Fruit fly (Drosophila melanogaster): ENCODE results near the gene CG42564.

The CG42564 gene

DNA sequence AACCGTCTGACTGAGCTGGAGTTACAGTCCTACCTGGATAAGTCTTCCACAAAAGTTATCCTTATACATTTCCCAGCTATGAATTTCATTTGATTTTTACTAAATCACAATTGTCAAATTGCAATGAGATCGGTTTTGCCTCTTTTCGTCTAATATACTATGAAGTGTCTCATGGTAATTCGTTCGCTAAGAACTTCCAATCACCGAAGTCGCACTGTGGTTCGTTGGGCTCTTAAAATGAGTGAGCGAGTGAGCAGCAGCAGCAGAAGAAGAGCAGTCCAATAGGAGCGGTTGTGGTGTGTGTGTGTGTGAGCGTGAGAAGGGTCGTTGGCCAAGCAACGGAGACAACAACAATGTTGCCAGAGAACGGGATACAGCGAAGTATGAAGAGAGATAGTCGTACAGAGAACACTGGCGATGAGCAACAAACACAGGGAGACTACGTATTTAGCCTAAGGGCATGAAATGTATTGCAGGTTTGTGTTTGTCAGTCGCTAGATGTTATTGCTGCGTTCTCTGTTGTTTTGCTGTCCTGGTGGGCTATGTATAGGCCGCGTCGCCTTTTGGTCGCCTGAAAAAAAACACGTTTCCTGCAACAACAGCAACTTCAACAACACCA lies 49.8 kb downstream of the CG42564 start (continued):
- peak; percentile 75 for TF ChIP-seq sug (tag; optimal IDR thresholded peaks at IDR 0.05)
- TF ChIP-seq ftz-f1 (GFP tag; optimal IDR thresholded peaks at IDR 0.05), result peak; percentile 41
- TF ChIP-seq Max (GFP tag; optimal IDR thresholded peaks at IDR 0.05), result peak; percentile 85
- TF ChIP-seq pita (GFP tag; optimal IDR thresholded peaks at IDR 0.05), result no peak
- TF ChIP-seq mirr (GFP tag; optimal IDR thresholded peaks at IDR 0.05), result peak; percentile 74
- peak; percentile 88 for TF ChIP-seq gsb-n (tag; optimal IDR thresholded peaks at IDR 0.05)
- peak; percentile 69 for TF ChIP-seq CG7928 (GFP tag; optimal IDR thresholded peaks at IDR 0.05)
- TF ChIP-seq CG9215 (GFP tag; IDR thresholded peaks at IDR 0.05), result peak; percentile 83
- peak; percentile 90 for TF ChIP-seq crc (GFP tag; optimal IDR thresholded peaks at IDR 0.05)
- TF ChIP-seq CG1603 (tag; optimal IDR thresholded peaks at IDR 0.05), result peak; percentile 96
- peak; percentile 26 for TF ChIP-seq CTCF (GFP tag; optimal IDR thresholded peaks at IDR 0.05)
- TF ChIP-seq HHEX (GFP tag; optimal IDR thresholded peaks at IDR 0.05), result peak; percentile 90
- no peak; the same call in 2 of the 3 replicates for TF ChIP-seq mld (GFP tag; IDR thresholded peaks at IDR 0.05; ENCODE audit: partially characterized antibody)
- peak; percentile 89 for TF ChIP-seq esg (GFP tag; conservative IDR thresholded peaks at IDR 0.05)
- peak; percentile 86 for TF ChIP-seq Atf3 (GFP tag; optimal IDR thresholded peaks at IDR 0.05)
- TF ChIP-seq CG6854 (GFP tag; optimal IDR thresholded peaks at IDR 0.05), result peak; percentile 88
- peak; percentile 89 for TF ChIP-seq nmo (GFP tag; optimal IDR thresholded peaks at IDR 0.05)
- peak; percentile 87 for TF ChIP-seq CG10543 (GFP tag; optimal IDR thresholded peaks at IDR 0.05)
- TF ChIP-seq CG16863 (GFP tag; optimal IDR thresholded peaks at IDR 0.05), result peak; percentile 91
- no peak for TF ChIP-seq CG3838 (GFP tag; optimal IDR thresholded peaks at IDR 0.05)
- TF ChIP-seq Oaz (GFP tag; IDR thresholded peaks at IDR 0.05), result peak; percentile 73
- TF ChIP-seq BtbVII (GFP tag; optimal IDR thresholded peaks at IDR 0.05), result peak; percentile 86
- TF ChIP-seq tgo (GFP tag; IDR thresholded peaks at IDR 0.05), result peak; percentile 89
- TF ChIP-seq CG11085 (GFP tag; IDR thresholded peaks at IDR 0.05), result peak; percentile 65; the same call in 1 of the 2 replicates
- peak; percentile 73 for TF ChIP-seq rib (GFP tag; IDR thresholded peaks at IDR 0.05)
- TF ChIP-seq pb (GFP tag; optimal IDR thresholded peaks at IDR 0.05), result peak; percentile 86
- TF ChIP-seq CG3726 (GFP tag; IDR thresholded peaks at IDR 0.05), result peak; percentile 84; the same call in 1 of the 3 replicates
- peak; percentile 62 for TF ChIP-seq CG2116 (GFP tag; optimal IDR thresholded peaks at IDR 0.05)
- peak; percentile 68 for TF ChIP-seq twi (tag; optimal IDR thresholded peaks at IDR 0.05)
- peak; percentile 89 for TF ChIP-seq CG10147 (GFP tag; optimal IDR thresholded peaks at IDR 0.05)
- peak; percentile 93 for TF ChIP-seq Ptx1 (GFP tag; IDR thresholded peaks at IDR 0.05)
- TF ChIP-seq org-1 (GFP tag; optimal IDR thresholded peaks at IDR 0.05), result peak; percentile 93
- TF ChIP-seq CG10209 (GFP tag; optimal IDR thresholded peaks at IDR 0.05), result peak; percentile 92
- TF ChIP-seq CG4730 (GFP tag; IDR thresholded peaks at IDR 0.05), result peak; percentile 85
- peak; percentile 89 to 95 for TF ChIP-seq Pdp1 (GFP tag; optimal IDR thresholded peaks at IDR 0.05)
- peak; percentile 91 for TF ChIP-seq ERR (GFP tag; optimal IDR thresholded peaks at IDR 0.05)
- peak; percentile 91 for TF ChIP-seq CoRest (tag; optimal IDR thresholded peaks at IDR 0.05)
- peak; percentile 81 for TF ChIP-seq CG11723 (GFP tag; optimal IDR thresholded peaks at IDR 0.05)
- peak; percentile 87 for TF ChIP-seq CG10654 (GFP tag; optimal IDR thresholded peaks at IDR 0.05)
- peak; percentile 86 for TF ChIP-seq CG12299 (tag; optimal IDR thresholded peaks at IDR 0.05)
- TF ChIP-seq CG4820 (GFP tag; optimal IDR thresholded peaks at IDR 0.05), result peak; percentile 87
- peak; percentile 47 for TF ChIP-seq sqz (GFP tag; optimal IDR thresholded peaks at IDR 0.05)
- TF ChIP-seq ci (GFP tag; IDR thresholded peaks at IDR 0.05), result peak; percentile 94
- peak; percentile 82 for TF ChIP-seq CG7357 (GFP tag; IDR thresholded peaks at IDR 0.05)
- TF ChIP-seq oc (tag; optimal IDR thresholded peaks at IDR 0.05), result peak; percentile 92
- peak; percentile 48; the same call in 1 of the 2 replicates for TF ChIP-seq ham (GFP tag; IDR thresholded peaks at IDR 0.05)
- TF ChIP-seq maf-S (GFP tag; optimal IDR thresholded peaks at IDR 0.05), result peak; percentile 86
- TF ChIP-seq nom (GFP tag; optimal IDR thresholded peaks at IDR 0.05), result peak; percentile 86
- TF ChIP-seq Fer2 (tag; optimal IDR thresholded peaks at IDR 0.05), result peak; percentile 70
- TF ChIP-seq MESR4 (GFP tag; optimal IDR thresholded peaks at IDR 0.05), result peak; percentile 40

Measured in whole organism, embryonic.